Worm (Caenorhabditis elegans): ENCODE results near the gene nhr-28.

- TF ChIP-seq ceh-48 (tag; optimal IDR thresholded peaks at IDR 0.05) (no peak), fax-1 (tag; optimal IDR thresholded peaks at IDR 0.05) (no peak), ceh-9 (tag; optimal IDR thresholded peaks at IDR 0.05) (no peak), F13H6.1 (tag; optimal IDR thresholded peaks at IDR 0.05) (no peak), npax-4 (tag; optimal IDR thresholded peaks at IDR 0.05) (no peak), ama-1 (optimal IDR thresholded peaks at IDR 0.05) (no peak), fkh-10 (GFP tag; optimal IDR thresholded peaks at IDR 0.05) (no peak), pag-3 (tag; optimal IDR thresholded peaks at IDR 0.05; ENCODE audit: borderline replicate concordance) (no peak), hlh-6 (tag; optimal IDR thresholded peaks at IDR 0.05) (no peak), elt-2 (tag; optimal IDR thresholded peaks at IDR 0.05) (no peak), hlh-30 (tag; optimal IDR thresholded peaks at IDR 0.05; ENCODE audit: insufficient read depth) (no peak), syd-9 (tag; optimal IDR thresholded peaks at IDR 0.05) (no peak), ceh-2 (tag; optimal IDR thresholded peaks at IDR 0.05) (no peak), mec-3 (tag; optimal IDR thresholded peaks at IDR 0.05; ENCODE audit: borderline replicate concordance) (no peak)
Observed at ce11 chrX:16384010-16384409, 29.2 kb downstream of the nhr-28 start.
